Worm (Caenorhabditis elegans) whole organism, L4/young adult: ENCODE measurements around the gene M7.12.

ENCODE experiments used
- W03F9.2 ChIP-seq: fragments of 150-350 bp; optimal IDR thresholded peaks from 2 replicates; lab custom pipeline; 2014; ENCODE audit warnings: missing biosample characterization, missing genetic modification characterization
- dao-5 ChIP-seq: sonication (generic microtip); optimal IDR thresholded peaks from 2 replicates; lab custom pipeline; 2016; ENCODE audit warnings: missing genotype, missing genetic modification characterization, moderate library complexity, missing compliant biosample characterization
- him-1 ChIP-seq: sonication (generic microtip); optimal IDR thresholded peaks from 2 replicates; lab custom pipeline; 2016; ENCODE audit warnings: missing genotype, missing genetic modification reagents, missing genetic modification characterization, missing compliant biosample characterization

DNA sequence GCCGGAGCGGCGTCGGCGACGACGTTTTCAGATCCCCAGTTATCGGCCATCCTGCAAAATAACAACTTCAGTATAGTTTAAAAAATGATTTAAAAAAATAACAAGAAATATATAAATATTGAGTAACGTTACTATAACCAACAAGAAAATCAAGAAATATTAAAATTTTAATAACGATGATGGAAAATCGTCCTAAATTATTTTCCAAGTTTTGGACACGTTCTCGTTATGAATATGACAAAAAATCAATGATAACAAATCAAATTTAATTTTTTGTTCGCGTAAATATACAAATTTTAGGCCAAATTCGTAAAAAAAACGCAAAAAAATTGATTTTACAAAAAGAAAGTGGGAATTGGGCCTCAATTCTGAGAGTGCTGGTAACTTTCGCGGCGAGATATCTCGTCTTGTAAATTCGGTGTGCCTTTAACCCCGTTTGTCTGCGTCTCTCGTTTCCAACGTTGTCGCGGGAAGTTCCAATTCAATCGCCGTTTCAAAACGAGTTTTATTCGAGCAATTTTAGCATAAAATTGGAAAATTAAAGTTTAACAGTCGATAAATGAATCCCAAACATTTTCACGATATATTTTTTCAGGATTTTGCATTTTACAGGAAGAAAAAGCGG lies 13.3 kb upstream of the M7.12 start, which contains the start of gene rps-5:
- TF ChIP-seq W03F9.2 (tag; lab: Kevin White, UChicago) (peak; percentile 71), him-1 (tag; lab: Kevin White, UChicago) (no peak), dao-5 (tag; lab: Kevin White, UChicago) (no peak)
